Fruit fly (Drosophila melanogaster) whole organism, pupa: ENCODE data around the gene mtgo.

Source experiments
- CG12605 ChIP-seq: fragments of 200-800 bp; sonication (Bioruptor generic); IDR thresholded peaks from 2 replicates; pipeline ENCODE4 v1.3.6; 2022; ENCODE audit warnings: missing biosample characterization, missing genetic modification characterization
- CG13204 ChIP-seq: fragments of 200-800 bp; sonication (Bioruptor generic); optimal IDR thresholded peaks from 2 replicates; lab custom pipeline; 2018; ENCODE audit warnings: missing biosample characterization, mild to moderate bottlenecking, missing genetic modification characterization, moderate library complexity
- CG15710 ChIP-seq: fragments of 200-800 bp; sonication (Bioruptor generic); optimal IDR thresholded peaks from 2 replicates; lab custom pipeline; 2018; ENCODE audit warnings: missing biosample characterization, mild to moderate bottlenecking, missing genetic modification characterization, moderate library complexity
- CG34367 ChIP-seq: fragments of 200-800 bp; sonication (Bioruptor generic); optimal IDR thresholded peaks from 2 replicates; lab custom pipeline; 2018; ENCODE audit warnings: missing biosample characterization, mild to moderate bottlenecking, missing genetic modification characterization
- CG8159 ChIP-seq: fragments of 200-800 bp; sonication (Bioruptor generic); optimal IDR thresholded peaks from 3 replicates; lab custom pipeline; 2018; ENCODE audit warnings: missing biosample characterization, mild to moderate bottlenecking, missing genetic modification characterization, moderate library complexity
- D1 ChIP-seq: fragments of 200-800 bp; sonication (Bioruptor generic); optimal IDR thresholded peaks from 2 replicates; lab custom pipeline; 2018; ENCODE audit warnings: missing biosample characterization, mild to moderate bottlenecking, missing genetic modification characterization, moderate library complexity
- EcR ChIP-seq: fragments of 200-800 bp; sonication (Bioruptor generic); optimal IDR thresholded peaks from 3 replicates; lab custom pipeline; 2019; ENCODE audit warnings: missing biosample characterization, missing genetic modification characterization, mild to moderate bottlenecking, moderate library complexity, missing genetic modification reagents
- Ets98B ChIP-seq: fragments of 200-800 bp; sonication (Bioruptor generic); IDR thresholded peaks from 2 replicates; pipeline ENCODE4 v1.3.6; 2022; ENCODE audit warnings: missing biosample characterization, missing genetic modification characterization
- Pif1A ChIP-seq: fragments of 200-800 bp; sonication (Bioruptor generic); optimal IDR thresholded peaks from 3 replicates; lab custom pipeline; 2016; ENCODE audit warnings: missing biosample characterization, missing genetic modification characterization
- rn ChIP-seq: fragments of 200-800 bp; sonication (Bioruptor generic); IDR thresholded peaks from 2 replicates; pipeline ENCODE4 v1.3.6; 2022; ENCODE audit warnings: missing biosample characterization, missing genetic modification characterization

- TF ChIP-seq EcR (GFP tag; lab: Kevin White, UChicago): no peak
- no peak for TF ChIP-seq Ets98B (GFP tag; lab: Robert Waterston, UW)
- no peak for TF ChIP-seq Pif1A (GFP tag; lab: Kevin White, UChicago)
- no peak for TF ChIP-seq CG15710 (tag; lab: Kevin White, UChicago)
- TF ChIP-seq CG12605: no peak
- no peak for TF ChIP-seq CG8159 (tag; lab: Kevin White, UChicago)
- TF ChIP-seq D1 (tag; lab: Kevin White, UChicago): no peak
- no peak for TF ChIP-seq CG13204 (GFP tag; lab: Kevin White, UChicago)
- no peak for TF ChIP-seq rn (GFP tag; lab: Robert Waterston, UW)
- TF ChIP-seq CG34367: no peak
Observed at dm6 chr2L:16598738-16599124, 53.9 kb downstream of the mtgo start.
